Fruit fly (Drosophila melanogaster): Measurements from ENCODE around the gene CG32590.

CG32590 gene

DNA sequence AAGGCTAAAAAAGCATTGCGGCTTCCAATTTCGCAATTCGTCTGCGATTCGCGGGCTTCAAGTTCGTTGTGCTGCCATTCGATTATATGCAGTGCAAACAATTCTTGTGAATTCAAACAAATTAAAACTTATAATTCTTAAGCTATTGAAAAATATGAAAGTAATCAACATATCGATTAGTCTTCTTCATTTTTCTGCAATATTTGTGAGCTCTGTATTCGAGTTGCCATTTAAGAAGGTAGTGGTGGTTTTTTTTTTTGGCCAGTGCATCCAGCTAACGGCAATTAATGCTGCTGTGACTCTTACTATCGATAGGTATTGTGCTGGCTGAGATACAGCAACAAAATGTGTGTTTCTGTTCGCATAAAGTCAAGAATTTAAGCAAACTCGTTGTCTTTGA lies 19.0 kb upstream of the CG32590 start:
- no peak for TF ChIP-seq Hr83 (GFP tag; optimal IDR thresholded peaks at IDR 0.05; ENCODE audit: poor library complexity, severe bottlenecking)
- no peak for TF ChIP-seq dl (GFP tag; optimal IDR thresholded peaks at IDR 0.05; ENCODE audit: insufficient read depth in 1 of 2, partially characterized antibody in 2 of 2)
- TF ChIP-seq br (GFP tag; optimal IDR thresholded peaks at IDR 0.05), result no peak
- TF ChIP-seq Vsx2 (GFP tag; optimal IDR thresholded peaks at IDR 0.05; ENCODE audit: partially characterized antibody), result no peak
- no peak for TF ChIP-seq ey (GFP tag; optimal IDR thresholded peaks at IDR 0.05)
- TF ChIP-seq lola (GFP tag; optimal IDR thresholded peaks at IDR 0.05), result no peak
- no peak for TF ChIP-seq Hnf4 (GFP tag; optimal IDR thresholded peaks at IDR 0.05)
- TF ChIP-seq tai (GFP tag; optimal IDR thresholded peaks at IDR 0.05), result no peak
- TF ChIP-seq Dfd (GFP tag; optimal IDR thresholded peaks at IDR 0.05), result no peak
- TF ChIP-seq Rel (GFP tag; optimal IDR thresholded peaks at IDR 0.05), result no peak
- TF ChIP-seq Rel (tag; optimal IDR thresholded peaks at IDR 0.05), result no peak
- TF ChIP-seq fru (GFP tag; optimal IDR thresholded peaks at IDR 0.05), result no peak
- TF ChIP-seq N (GFP tag; optimal IDR thresholded peaks at IDR 0.05), result no peak
- TF ChIP-seq Abd-B (GFP tag; optimal IDR thresholded peaks at IDR 0.05), result no peak
- TF ChIP-seq h (GFP tag; optimal IDR thresholded peaks at IDR 0.05), result no peak
- TF ChIP-seq woc (GFP tag; optimal IDR thresholded peaks at IDR 0.05), result no peak
- TF ChIP-seq OdsH (GFP tag; optimal IDR thresholded peaks at IDR 0.05), result no peak
- TF ChIP-seq CrebA (GFP tag; optimal IDR thresholded peaks at IDR 0.05; ENCODE audit: borderline replicate concordance), result no peak
- TF ChIP-seq brk (GFP tag; optimal IDR thresholded peaks at IDR 0.05), result no peak

DNA sequence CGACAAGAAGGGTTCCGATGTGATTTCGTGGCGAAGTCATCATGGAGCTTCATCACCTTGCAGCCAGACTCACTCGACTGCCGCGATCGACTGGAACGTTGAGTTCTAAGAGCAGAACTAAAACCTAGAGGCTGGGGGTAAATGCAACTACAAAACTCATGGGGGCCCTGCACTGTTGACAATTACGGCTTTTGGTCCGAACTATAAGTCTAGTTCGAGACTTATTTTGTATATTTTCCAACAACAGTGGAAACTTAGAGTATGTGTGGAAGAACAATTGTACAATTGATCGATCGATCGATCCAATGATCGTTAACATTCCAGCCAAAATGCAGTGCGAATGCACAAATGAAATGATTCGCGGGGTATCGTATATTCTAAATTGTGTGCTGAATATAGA lies 17.4 kb upstream of the CG32590 start, which contains the start of gene CG9519:
Gene CG9519, minus strand, starts transcription at position 101 of the 400 bp plus-strand sequence.
- TF ChIP-seq jim (GFP tag; optimal IDR thresholded peaks at IDR 0.05) (no peak), Sp1 (GFP tag; optimal IDR thresholded peaks at IDR 0.05) (no peak), HLH106 (tag; optimal IDR thresholded peaks at IDR 0.05) (no peak)

DNA sequence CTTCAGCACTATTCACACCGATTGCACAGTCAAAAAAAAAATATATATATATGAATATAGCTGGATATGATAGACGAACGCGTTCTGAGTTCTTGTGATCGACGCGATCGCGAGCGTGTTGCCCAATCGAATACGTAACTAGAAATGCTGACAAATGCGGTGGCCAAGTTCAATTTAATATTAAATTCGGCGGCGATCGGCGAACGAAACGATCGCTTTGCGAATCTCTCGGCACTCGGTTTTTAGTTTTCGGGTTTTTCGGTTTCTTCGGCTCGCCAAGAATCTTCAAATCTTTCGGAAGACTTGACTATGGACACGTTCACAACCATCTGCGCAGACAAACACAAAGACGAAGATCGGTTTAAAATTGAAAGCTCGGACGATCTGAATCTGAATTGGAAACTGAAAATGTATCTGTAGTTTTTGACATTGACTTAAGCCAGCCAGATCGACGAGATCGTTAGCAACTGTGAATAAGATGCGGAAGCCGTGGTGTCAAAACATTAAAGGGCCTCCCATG lies 14.3 kb upstream of the CG32590 start, which contains the start of gene CG9521:
Gene CG9521, minus strand, starts transcription at position 117 of the 520 bp plus-strand sequence.
- TF ChIP-seq Dfd (GFP tag; optimal IDR thresholded peaks at IDR 0.05) (no peak), GATAd (GFP tag; optimal IDR thresholded peaks at IDR 0.05) (no peak), foxo (GFP tag; optimal IDR thresholded peaks at IDR 0.05) (no peak), h (GFP tag; optimal IDR thresholded peaks at IDR 0.05) (no peak), dsf (GFP tag; optimal IDR thresholded peaks at IDR 0.05; ENCODE audit: borderline replicate concordance) (no peak), Jra (GFP tag; optimal IDR thresholded peaks at IDR 0.05) (no peak), tai (GFP tag; optimal IDR thresholded peaks at IDR 0.05) (no peak), OdsH (GFP tag; optimal IDR thresholded peaks at IDR 0.05) (no peak), lola (GFP tag; optimal IDR thresholded peaks at IDR 0.05) (no peak), woc (GFP tag; optimal IDR thresholded peaks at IDR 0.05) (no peak), CG32264 (GFP tag; optimal IDR thresholded peaks at IDR 0.05) (no peak), CG9705 (GFP tag; optimal IDR thresholded peaks at IDR 0.05) (no peak), N (GFP tag; optimal IDR thresholded peaks at IDR 0.05) (no peak), psq (GFP tag; optimal IDR thresholded peaks at IDR 0.05) (no peak), brk (GFP tag; optimal IDR thresholded peaks at IDR 0.05) (no peak), Hr83 (GFP tag; optimal IDR thresholded peaks at IDR 0.05; ENCODE audit: poor library complexity, severe bottlenecking) (no peak), rgr (GFP tag; optimal IDR thresholded peaks at IDR 0.05) (no peak), Mio (GFP tag; optimal IDR thresholded peaks at IDR 0.05) (no peak), pan (optimal IDR thresholded peaks at IDR 0.05) (no peak), Sp1 (GFP tag; optimal IDR thresholded peaks at IDR 0.05) (no peak)

dm6 chrX:14850069-14850468 lies 11.2 kb upstream of the CG32590 start:
- TF ChIP-seq Mio (GFP tag; optimal IDR thresholded peaks at IDR 0.05), result no peak
- TF ChIP-seq Jra (GFP tag; optimal IDR thresholded peaks at IDR 0.05), result no peak
- no peak for TF ChIP-seq h (GFP tag; optimal IDR thresholded peaks at IDR 0.05)
- TF ChIP-seq Myc (optimal IDR thresholded peaks at IDR 0.05), result no peak
- no peak for TF ChIP-seq lola (GFP tag; optimal IDR thresholded peaks at IDR 0.05)
- no peak for TF ChIP-seq sage (GFP tag; optimal IDR thresholded peaks at IDR 0.05)
- no peak for TF ChIP-seq jim (GFP tag; optimal IDR thresholded peaks at IDR 0.05)
- TF ChIP-seq CrebA (GFP tag; optimal IDR thresholded peaks at IDR 0.05; ENCODE audit: borderline replicate concordance), result no peak
- no peak for TF ChIP-seq pan (optimal IDR thresholded peaks at IDR 0.05)
- no peak for TF ChIP-seq rgr (GFP tag; optimal IDR thresholded peaks at IDR 0.05)
- no peak for TF ChIP-seq dl (GFP tag; optimal IDR thresholded peaks at IDR 0.05; ENCODE audit: insufficient read depth in 1 of 2, partially characterized antibody in 2 of 2)
- TF ChIP-seq foxo (GFP tag; optimal IDR thresholded peaks at IDR 0.05), result no peak
- no peak for TF ChIP-seq Hnf4 (GFP tag; optimal IDR thresholded peaks at IDR 0.05)
- no peak for TF ChIP-seq sv (GFP tag; optimal IDR thresholded peaks at IDR 0.05)
- TF ChIP-seq OdsH (GFP tag; optimal IDR thresholded peaks at IDR 0.05), result no peak
- TF ChIP-seq Sp1 (GFP tag; optimal IDR thresholded peaks at IDR 0.05), result no peak
